Fruit fly (Drosophila melanogaster) whole organism, embryonic: ENCODE data around the gene Urm1.

ENCODE experiments used
- Asciz ChIP-seq: fragments of 200-800 bp; sonication (Bioruptor generic); optimal IDR thresholded peaks from 2 replicates; lab custom pipeline; 2017; ENCODE audit warnings: missing biosample characterization, mild to moderate bottlenecking, missing genetic modification characterization, missing genetic modification reagents
- BEAF-32 ChIP-seq: fragments of 200-800 bp; sonication (Bioruptor generic); optimal IDR thresholded peaks from 3 replicates; lab custom pipeline; 2017; ENCODE audit warnings: missing biosample characterization, missing genetic modification characterization, mild to moderate bottlenecking, moderate library complexity, missing genetic modification reagents
- Bteb2 ChIP-seq: fragments of 200-800 bp; sonication (Bioruptor generic); optimal IDR thresholded peaks from 2 replicates; lab custom pipeline; 2016; ENCODE audit warnings: missing biosample characterization, missing genetic modification characterization
- CG11085 ChIP-seq: fragments of 200-800 bp; sonication (Bioruptor generic); IDR thresholded peaks from 2 replicates; pipeline ENCODE4 v1.3.6; 2022; ENCODE audit warnings: missing biosample characterization, missing genetic modification characterization
- CG11695 ChIP-seq: fragments of 200-800 bp; sonication (Bioruptor generic); IDR thresholded peaks from 3 replicates; pipeline ENCODE4 v1.3.6; 2022; ENCODE audit warnings: missing biosample characterization, missing genetic modification characterization
- CG12071 ChIP-seq: fragments of 200-800 bp; sonication (Bioruptor generic); optimal IDR thresholded peaks from 3 replicates; lab custom pipeline; 2018; ENCODE audit warnings: missing biosample characterization, mild to moderate bottlenecking, missing genetic modification characterization
- CG12744 ChIP-seq: fragments of 200-800 bp; sonication (Bioruptor generic); optimal IDR thresholded peaks from 2 replicates; lab custom pipeline; 2016; ENCODE audit warnings: missing biosample characterization, missing genetic modification characterization
- CG13287 ChIP-seq: fragments of 200-800 bp; sonication (Bioruptor generic); IDR thresholded peaks from 2 replicates; pipeline ENCODE4 v1.3.6; 2022; ENCODE audit warnings: missing biosample characterization, missing genetic modification characterization; ENCODE audit not compliant: partially characterized antibody
- CG13424 ChIP-seq: fragments of 200-800 bp; sonication (Bioruptor generic); optimal IDR thresholded peaks from 2 replicates; lab custom pipeline; 2019; ENCODE audit warnings: missing biosample characterization, mild to moderate bottlenecking, missing genetic modification characterization, moderate library complexity
- CG15479 ChIP-seq: fragments of 200-800 bp; sonication (Bioruptor generic); optimal IDR thresholded peaks from 3 replicates; lab custom pipeline; 2019; ENCODE audit warnings: missing biosample characterization, mild to moderate bottlenecking, missing genetic modification characterization, moderate library complexity
- CG17829 ChIP-seq: fragments of 200-800 bp; optimal IDR thresholded peaks from 2 replicates; lab custom pipeline; 2019; ENCODE audit warnings: missing biosample characterization, mild to moderate bottlenecking, missing genetic modification characterization, moderate library complexity
- CG3163 ChIP-seq: fragments of 200-800 bp; sonication (Bioruptor generic); optimal IDR thresholded peaks from 3 replicates; lab custom pipeline; 2016; ENCODE audit warnings: missing biosample characterization, missing genetic modification characterization
- CG3838 ChIP-seq: fragments of 200-800 bp; sonication (Bioruptor generic); optimal IDR thresholded peaks from 3 replicates; lab custom pipeline; 2016; ENCODE audit warnings: missing biosample characterization, missing genetic modification characterization
- CG4424 ChIP-seq: fragments of 200-800 bp; sonication (Bioruptor generic); optimal IDR thresholded peaks from 3 replicates; lab custom pipeline; 2016; ENCODE audit warnings: missing biosample characterization, missing genetic modification characterization
- CG6813 ChIP-seq: fragments of 200-800 bp; sonication (Bioruptor generic); optimal IDR thresholded peaks from 2 replicates; lab custom pipeline; 2017; ENCODE audit warnings: missing biosample characterization, missing genetic modification characterization, mild to moderate bottlenecking, moderate library complexity, missing genetic modification reagents
- CG9215 ChIP-seq: fragments of 200-800 bp; sonication (Bioruptor generic); IDR thresholded peaks from 2 replicates; pipeline ENCODE4 v1.3.6; 2022; ENCODE audit warnings: missing biosample characterization, missing genetic modification characterization
- CG9727 ChIP-seq: fragments of 200-800 bp; sonication (Bioruptor generic); optimal IDR thresholded peaks from 3 replicates; lab custom pipeline; 2017; ENCODE audit warnings: missing biosample characterization, mild to moderate bottlenecking, missing genetic modification characterization
- D19B ChIP-seq: fragments of 200-800 bp; sonication (Bioruptor generic); optimal IDR thresholded peaks from 2 replicates; lab custom pipeline; 2017; ENCODE audit warnings: missing biosample characterization, mild to moderate bottlenecking, missing genetic modification characterization
- Dad ChIP-seq: fragments of 200-800 bp; sonication (Bioruptor generic); optimal IDR thresholded peaks from 3 replicates; lab custom pipeline; 2016; ENCODE audit warnings: missing biosample characterization, missing genetic modification characterization
- MESR4 ChIP-seq: fragments of 200-800 bp; sonication (Bioruptor generic); optimal IDR thresholded peaks from 2 replicates; lab custom pipeline; 2018; ENCODE audit warnings: missing biosample characterization, mild to moderate bottlenecking, missing genetic modification characterization, moderate library complexity
- Mes4 ChIP-seq: fragments of 200-800 bp; sonication (Bioruptor generic); optimal IDR thresholded peaks from 2 replicates; lab custom pipeline; 2016; ENCODE audit warnings: missing biosample characterization, missing genetic modification characterization
- Mrtf ChIP-seq: fragments of 200-800 bp; sonication (Bioruptor generic); IDR thresholded peaks from 3 replicates; pipeline ENCODE4 v1.3.6; 2022; ENCODE audit warnings: missing biosample characterization, missing genetic modification characterization
- Nf-YA ChIP-seq: fragments of 200-800 bp; sonication (Bioruptor generic); IDR thresholded peaks from 2 replicates; pipeline ENCODE4 v1.3.6; 2022; ENCODE audit warnings: missing biosample characterization, missing genetic modification characterization
- Six4 ChIP-seq: fragments of 200-800 bp; sonication (Bioruptor generic); optimal IDR thresholded peaks from 2 replicates; lab custom pipeline; 2016; ENCODE audit warnings: missing biosample characterization, missing genetic modification characterization
- Sox100B ChIP-seq: fragments of 200-800 bp; sonication (Bioruptor generic); optimal IDR thresholded peaks from 3 replicates; lab custom pipeline; 2018; ENCODE audit warnings: missing biosample characterization, mild to moderate bottlenecking, missing genetic modification characterization
- ab ChIP-seq: fragments of 200-800 bp; sonication (Bioruptor generic); optimal IDR thresholded peaks from 2 replicates; lab custom pipeline; 2016; ENCODE audit warnings: missing biosample characterization, missing genetic modification characterization
- aop ChIP-seq: fragments of 200-800 bp; sonication (Bioruptor generic); IDR thresholded peaks from 2 replicates; pipeline ENCODE4 v1.3.6; 2022; ENCODE audit warnings: missing biosample characterization, missing genetic modification characterization
- ase ChIP-seq: fragments of 200-800 bp; sonication (Bioruptor generic); IDR thresholded peaks from 3 replicates; pipeline ENCODE4 v1.3.6; 2022; ENCODE audit warnings: missing biosample characterization, missing genetic modification characterization
- cwo ChIP-seq: fragments of 200-800 bp; sonication (Bioruptor generic); optimal IDR thresholded peaks from 3 replicates; lab custom pipeline; 2017; ENCODE audit warnings: missing biosample characterization, missing genetic modification characterization, mild to moderate bottlenecking, moderate library complexity, missing genetic modification reagents
- dmrt99B ChIP-seq: fragments of 200-800 bp; sonication (Bioruptor generic); optimal IDR thresholded peaks from 2 replicates; lab custom pipeline; 2018; ENCODE audit warnings: missing biosample characterization, mild to moderate bottlenecking, missing genetic modification characterization, moderate library complexity
- eve ChIP-seq, 2 experiments: fragments of >200 bp; optimal IDR thresholded peaks; 2 replicates each; lab custom pipeline; 2017; ENCODE audit warnings: missing biosample characterization in 2 of 2, missing genetic modification characterization in 2 of 2
- gem ChIP-seq: fragments of 200-800 bp; sonication (Bioruptor generic); optimal IDR thresholded peaks from 2 replicates; lab custom pipeline; 2019; ENCODE audit warnings: missing biosample characterization, mild to moderate bottlenecking, missing genetic modification characterization, moderate library complexity
- gsb-n ChIP-seq: fragments of 200-800 bp; sonication (Bioruptor generic); optimal IDR thresholded peaks from 3 replicates; lab custom pipeline; 2018; ENCODE audit warnings: missing biosample characterization, mild to moderate bottlenecking, missing genetic modification characterization
- kah ChIP-seq: fragments of 200-800 bp; sonication (Bioruptor generic); optimal IDR thresholded peaks from 2 replicates; lab custom pipeline; 2018; ENCODE audit warnings: missing biosample characterization, mild to moderate bottlenecking, missing genetic modification characterization
- klu ChIP-seq: fragments of 200-800 bp; sonication (Bioruptor generic); IDR thresholded peaks from 2 replicates; pipeline ENCODE4 v1.3.6; 2022; ENCODE audit warnings: missing biosample characterization, missing genetic modification characterization
- lbe ChIP-seq: fragments of 200-800 bp; sonication (Bioruptor generic); optimal IDR thresholded peaks from 2 replicates; lab custom pipeline; 2016; ENCODE audit warnings: missing biosample characterization, mild to moderate bottlenecking, missing genetic modification characterization
- luna ChIP-seq: fragments of 200-800 bp; sonication (Bioruptor generic); optimal IDR thresholded peaks from 2 replicates; lab custom pipeline; 2016; ENCODE audit warnings: missing biosample characterization, missing genetic modification characterization
- nerfin-1 ChIP-seq: fragments of 200-800 bp; sonication (Bioruptor generic); optimal IDR thresholded peaks from 3 replicates; lab custom pipeline; 2019; ENCODE audit warnings: missing biosample characterization, mild to moderate bottlenecking, missing genetic modification characterization, moderate library complexity
- pnt ChIP-seq: fragments of 200-800 bp; sonication (Bioruptor generic); optimal IDR thresholded peaks from 3 replicates; lab custom pipeline; 2016; ENCODE audit warnings: missing biosample characterization, missing genetic modification characterization
- pzg ChIP-seq: fragments of 200-800 bp; sonication (Bioruptor generic); optimal IDR thresholded peaks from 3 replicates; lab custom pipeline; 2018; ENCODE audit warnings: missing biosample characterization, mild to moderate bottlenecking, missing genetic modification characterization, moderate library complexity
- sc ChIP-seq, 3 experiments: fragments of >200 bp in 2 of 3; fragments of 200-800 bp in 1 of 3; sonication (Bioruptor generic) in 1 of 3; optimal IDR thresholded peaks; 2 replicates in 2 of 3; 3 replicates in 1 of 3; lab custom pipeline; 2017; ENCODE audit warnings: mild to moderate bottlenecking in 1 of 3, missing biosample characterization in 1 of 3, missing genetic modification characterization in 1 of 3, missing genetic modification reagents in 1 of 3
- ssp ChIP-seq: fragments of 200-800 bp; sonication (Bioruptor generic); IDR thresholded peaks from 2 replicates; pipeline ENCODE4 v1.3.6; 2022; ENCODE audit warnings: missing biosample characterization, missing genetic modification characterization
- stc ChIP-seq: fragments of 200-800 bp; sonication (Bioruptor generic); IDR thresholded peaks from 2 replicates; pipeline ENCODE4 v1.3.6; 2022; ENCODE audit warnings: missing biosample characterization, missing genetic modification characterization
- ttk ChIP-seq: fragments of 200-800 bp; sonication (Bioruptor generic); IDR thresholded peaks from 2 replicates; pipeline ENCODE4 v2.1.2; 2022; ENCODE audit warnings: missing biosample characterization, missing genetic modification characterization
- twi ChIP-seq: fragments of 200-800 bp; optimal IDR thresholded peaks from 2 replicates; lab custom pipeline; 2019; ENCODE audit warnings: missing biosample characterization, mild to moderate bottlenecking, missing genetic modification characterization, moderate library complexity
- tx ChIP-seq: fragments of 200-800 bp; sonication (Bioruptor generic); optimal IDR thresholded peaks from 2 replicates; lab custom pipeline; 2016; ENCODE audit warnings: missing biosample characterization, missing genetic modification characterization
- vvl ChIP-seq: fragments of 200-800 bp; sonication (Bioruptor generic); IDR thresholded peaks from 2 replicates; pipeline ENCODE4 v1.3.6; 2022; ENCODE audit warnings: missing biosample characterization, missing genetic modification characterization
- wor ChIP-seq: fragments of 200-800 bp; sonication (Bioruptor generic); IDR thresholded peaks from 2 replicates; pipeline ENCODE4 v1.3.6; 2022; ENCODE audit warnings: missing biosample characterization, missing genetic modification characterization
- zen2 ChIP-seq: fragments of 200-800 bp; sonication (Bioruptor generic); IDR thresholded peaks from 3 replicates; pipeline ENCODE4 v1.3.6; 2022; ENCODE audit warnings: missing biosample characterization, missing genetic modification characterization; ENCODE audit not compliant: partially characterized antibody
- zfh1 ChIP-seq: fragments of 200-800 bp; sonication (Bioruptor generic); IDR thresholded peaks from 3 replicates; pipeline ENCODE4 v1.3.6; 2022; ENCODE audit warnings: missing biosample characterization, missing genetic modification characterization

Urm1 gene

dm6 chr3L:7592113-7592752 is 48.0 kb downstream of the Urm1 start (continued):
- no peak for TF ChIP-seq CG17829 (tag; lab: Kevin White, UChicago)
- no peak for TF ChIP-seq zen2 (GFP tag; lab: Robert Waterston, UW)
- peak; percentile 40 for TF ChIP-seq CG4424
- no peak for TF ChIP-seq Mes4 (GFP tag; lab: Kevin White, UChicago)
- no peak for TF ChIP-seq kah (GFP tag; lab: Kevin White, UChicago)
- TF ChIP-seq pnt = no peak
- TF ChIP-seq CG13424 = peak; percentile 54
- TF ChIP-seq aop = no peak
- peak; percentile 72 for TF ChIP-seq dmrt99B (tag; lab: Kevin White, UChicago)
- TF ChIP-seq CG6813 (GFP tag; lab: Kevin White, UChicago) = no peak
- TF ChIP-seq CG9215 (GFP tag; lab: Robert Waterston, UW) = no peak
- no peak for TF ChIP-seq Nf-YA (GFP tag; lab: Robert Waterston, UW)
- TF ChIP-seq lbe (GFP tag; lab: Kevin White, UChicago) = no peak
- TF ChIP-seq sc (optimal IDR thresholded peaks at IDR 0.05; lab: Kevin White, UChicago) = no peak
- no peak for TF ChIP-seq sc (GFP tag; optimal IDR thresholded peaks at IDR 0.05; lab: Kevin White, UChicago)
- no peak for TF ChIP-seq nerfin-1
- no peak for TF ChIP-seq BEAF-32 (GFP tag; lab: Kevin White, UChicago)
- no peak for TF ChIP-seq CG12071 (GFP tag; lab: Kevin White, UChicago)
- TF ChIP-seq CG3163 (GFP tag; lab: Kevin White, UChicago) = no peak
- no peak for TF ChIP-seq CG11085 (GFP tag; lab: Robert Waterston, UW)
- TF ChIP-seq gem = peak; percentile 86
- no peak for TF ChIP-seq cwo (GFP tag; lab: Kevin White, UChicago)
- no peak for TF ChIP-seq ttk
- TF ChIP-seq CG12744 (GFP tag; lab: Kevin White, UChicago) = no peak
- TF ChIP-seq luna (GFP tag; lab: Kevin White, UChicago) = no peak
- no peak for TF ChIP-seq MESR4
- peak; percentile 62; the same call in 2 of the 3 replicates for TF ChIP-seq CG11695 (GFP tag; lab: Robert Waterston, UW)
- 0 out of 2 replicates have a peak, but pooled peaks have one; percentile 14 for TF ChIP-seq stc (GFP tag; lab: Robert Waterston, UW)
- TF ChIP-seq Mrtf (GFP tag; lab: Robert Waterston, UW) = no peak
- no peak for TF ChIP-seq twi (tag; lab: Kevin White, UChicago)
- TF ChIP-seq ab (GFP tag; lab: Kevin White, UChicago) = no peak
- no peak for TF ChIP-seq pzg
- peak; percentile 30 for TF ChIP-seq wor (GFP tag; lab: Robert Waterston, UW)
- TF ChIP-seq Six4 (GFP tag; lab: Kevin White, UChicago) = no peak
- no peak for TF ChIP-seq zfh1
- peak; percentile 72 for TF ChIP-seq Sox100B (GFP tag; lab: Kevin White, UChicago)
- TF ChIP-seq CG9727 (GFP tag; lab: Kevin White, UChicago) = peak; percentile 37
- TF ChIP-seq eve (GFP tag; optimal IDR thresholded peaks at IDR 0.05; lab: Kevin White, UChicago) = no peak
- TF ChIP-seq vvl (GFP tag; lab: Robert Waterston, UW) = no peak; the same call in 1 of the 2 replicates
- no peak for TF ChIP-seq ase (GFP tag; lab: Robert Waterston, UW)
- TF ChIP-seq CG15479 (GFP tag; lab: Kevin White, UChicago) = no peak
- TF ChIP-seq tx = no peak
- TF ChIP-seq ssp (GFP tag; lab: Robert Waterston, UW) = no peak
- no peak for TF ChIP-seq D19B
- no peak for TF ChIP-seq Bteb2 (GFP tag; lab: Kevin White, UChicago)
- TF ChIP-seq klu (GFP tag; lab: Robert Waterston, UW) = no peak
- TF ChIP-seq gsb-n = peak; percentile 66
- no peak for TF ChIP-seq CG13287
- TF ChIP-seq Dad (GFP tag; lab: Kevin White, UChicago) = no peak
- TF ChIP-seq CG3838 (GFP tag; lab: Kevin White, UChicago) = no peak
- TF ChIP-seq Asciz (GFP tag; lab: Kevin White, UChicago) = peak; percentile 12
